Worm (Caenorhabditis elegans) whole organism, L3 larva: Measurements from ENCODE around the gene aman-1.

Experiments used
- ama-1 ChIP-seq: fragments of 150-350 bp; optimal IDR thresholded peaks from 2 replicates; lab custom pipeline; 2018
- ceh-16 ChIP-seq: sonication (generic microtip); optimal IDR thresholded peaks from 2 replicates; lab custom pipeline; 2017; ENCODE audit warnings: missing biosample characterization, missing genetic modification characterization
- egl-27 ChIP-seq: sonication (generic microtip); optimal IDR thresholded peaks from 4 replicates; lab custom pipeline; 2017; ENCODE audit warnings: missing biosample characterization, missing genetic modification reagents, missing genetic modification characterization
- elt-1 ChIP-seq: fragments of 150-350 bp; optimal IDR thresholded peaks from 2 replicates; lab custom pipeline; 2014; ENCODE audit warnings: missing biosample characterization, missing genetic modification characterization
- elt-3 ChIP-seq, 3 experiments: fragments of 150-350 bp in 1 of 3; sonication (generic microtip) in 2 of 3; optimal IDR thresholded peaks; 2 replicates in 2 of 3; 4 replicates in 1 of 3; lab custom pipeline; 2014 to 2017; ENCODE audit warnings: missing biosample characterization in 3 of 3, missing genetic modification characterization in 3 of 3
- fos-1 ChIP-seq: fragments of 150-350 bp; optimal IDR thresholded peaks from 2 replicates; lab custom pipeline; 2014; ENCODE audit warnings: missing biosample characterization, missing genetic modification characterization
- mdl-1 ChIP-seq: fragments of 150-350 bp; optimal IDR thresholded peaks from 2 replicates; lab custom pipeline; 2014; ENCODE audit warnings: missing biosample characterization, missing genetic modification characterization
- nhr-11 ChIP-seq: fragments of 150-350 bp; optimal IDR thresholded peaks from 2 replicates; lab custom pipeline; 2014; ENCODE audit warnings: missing biosample characterization, missing genetic modification characterization
- nhr-237 ChIP-seq: fragments of 150-350 bp; optimal IDR thresholded peaks from 2 replicates; lab custom pipeline; 2014; ENCODE audit warnings: missing biosample characterization, missing genetic modification characterization
- nhr-28 ChIP-seq: fragments of 150-350 bp; optimal IDR thresholded peaks from 2 replicates; lab custom pipeline; 2014; ENCODE audit warnings: missing biosample characterization, missing genetic modification characterization
- pha-4 ChIP-seq: fragments of 150-350 bp; optimal IDR thresholded peaks from 2 replicates; lab custom pipeline; 2014; ENCODE audit warnings: missing biosample characterization, missing genetic modification reagents, missing genetic modification characterization
- sea-2 ChIP-seq: fragments of 150-350 bp; sonication (generic microtip); optimal IDR thresholded peaks from 4 replicates; lab custom pipeline; 2014; ENCODE audit warnings: missing biosample characterization, missing genetic modification reagents, missing genetic modification characterization
- unc-39 ChIP-seq: sonication (generic microtip); optimal IDR thresholded peaks from 4 replicates; lab custom pipeline; 2017; ENCODE audit warnings: missing biosample characterization, missing genetic modification characterization

- TF ChIP-seq unc-39: no peak
- no peak for TF ChIP-seq pha-4 (tag; lab: Kevin White, UChicago)
- TF ChIP-seq fos-1 (tag; lab: Kevin White, UChicago): no peak
- no peak for TF ChIP-seq egl-27 (tag; lab: Kevin White, UChicago)
- TF ChIP-seq ama-1 (lab: Kevin White, UChicago): no peak
- no peak for TF ChIP-seq nhr-11
- TF ChIP-seq mdl-1: no peak
- TF ChIP-seq elt-1 (tag; lab: Kevin White, UChicago): no peak
- TF ChIP-seq elt-3 (tag; optimal IDR thresholded peaks at IDR 0.05; lab: Kevin White, UChicago): no peak
- no peak for TF ChIP-seq nhr-28 (tag; lab: Kevin White, UChicago)
- no peak for TF ChIP-seq nhr-237 (tag; lab: Kevin White, UChicago)
- TF ChIP-seq sea-2 (GFP tag; lab: Kevin White, UChicago): no peak
- no peak for TF ChIP-seq ceh-16 (tag; lab: Kevin White, UChicago)
Measured at ce11 chrX:4787525-4787924, 54.6 kb downstream of the aman-1 start.
